Fruit fly (Drosophila melanogaster): ENCODE data around the gene CG34269.

dm6 chr3L:505782-506408 is 22.2 kb upstream of the CG34269 start:
- TF ChIP-seq insv (optimal IDR thresholded peaks at IDR 0.05) (no peak), ttk (optimal IDR thresholded peaks at IDR 0.05) (no peak), h (optimal IDR thresholded peaks at IDR 0.05) (no peak), Sin3A (optimal IDR thresholded peaks at IDR 0.05) (no peak), psq (optimal IDR thresholded peaks at IDR 0.05) (no peak)

All from Kc167 (cell line).